Worm (Caenorhabditis elegans) whole organism, midembryonic: ENCODE data around the gene shw-1.

ENCODE experiments used
- T22C8.4 ChIP-seq: fragments of 200-800 bp; sonication (Bioruptor generic); IDR thresholded peaks from 2 replicates; pipeline ENCODE4 v1.3.6; 2022; ENCODE audit warnings: missing genetic modification characterization, missing compliant biosample characterization
- cog-1 ChIP-seq: sonication (generic microtip); optimal IDR thresholded peaks from 2 replicates; lab custom pipeline; 2016; ENCODE audit warnings: missing genetic modification characterization, missing compliant biosample characterization
- flt-1 ChIP-seq: fragments of 200-800 bp; sonication (Bioruptor generic); IDR thresholded peaks from 2 replicates; pipeline ENCODE4 v1.3.6; 2022; ENCODE audit warnings: missing genetic modification characterization, missing compliant biosample characterization
- klf-2 ChIP-seq: fragments of 200-800 bp; sonication (Bioruptor generic); conservative IDR thresholded peaks from 2 replicates; pipeline ENCODE4 v1.3.6; 2022; ENCODE audit warnings: missing genetic modification reagents, missing genetic modification characterization, missing compliant biosample characterization
- med-1 ChIP-seq: sonication (generic microtip); optimal IDR thresholded peaks from 2 replicates; lab custom pipeline; 2017; ENCODE audit warnings: missing genetic modification characterization, mild to moderate bottlenecking, missing compliant biosample characterization, antibody characterized with exemption, missing genetic modification reagents; ENCODE audit not compliant: insufficient read depth
- ref-1 ChIP-seq: fragments of 200-800 bp; sonication (Bioruptor generic); conservative IDR thresholded peaks from 2 replicates; pipeline ENCODE4 v1.3.6; 2022; ENCODE audit warnings: missing genetic modification reagents, missing genetic modification characterization, missing compliant biosample characterization
- tab-1 ChIP-seq: fragments of 200-800 bp; sonication (Bioruptor generic); IDR thresholded peaks from 2 replicates; pipeline ENCODE4 v1.3.6; 2022; ENCODE audit warnings: missing genetic modification characterization, missing compliant biosample characterization
- ztf-23 ChIP-seq: fragments of 200-800 bp; sonication (Bioruptor generic); IDR thresholded peaks from 2 replicates; pipeline ENCODE4 v1.3.6; 2022; ENCODE audit warnings: missing genetic modification reagents, missing genetic modification characterization, missing compliant biosample characterization
- ztf-29 ChIP-seq: fragments of 200-800 bp; sonication (Bioruptor generic); IDR thresholded peaks from 2 replicates; pipeline ENCODE4 v1.3.6; 2022; ENCODE audit warnings: missing genetic modification reagents, missing genetic modification characterization, missing compliant biosample characterization

Gene shw-1

ce11 chrII:8269351-8269750 lies 51.9 kb downstream of the shw-1 start, which contains the start of gene K01C8.2:
TSS of gene K01C8.2 (minus strand) at chrII:8269451.
- TF ChIP-seq ztf-23, result no peak
- no peak for TF ChIP-seq ref-1
- TF ChIP-seq klf-2 (GFP tag; lab: Robert Waterston, UW), result no peak
- no peak for TF ChIP-seq med-1 (GFP tag; lab: Kevin White, UChicago)
- TF ChIP-seq tab-1 (GFP tag; lab: Robert Waterston, UW), result no peak
- no peak for TF ChIP-seq T22C8.4
- TF ChIP-seq ztf-29 (GFP tag; lab: Robert Waterston, UW), result no peak
- no peak for TF ChIP-seq flt-1 (GFP tag; lab: Robert Waterston, UW)
- TF ChIP-seq cog-1 (tag; lab: Kevin White, UChicago), result no peak

DNA sequence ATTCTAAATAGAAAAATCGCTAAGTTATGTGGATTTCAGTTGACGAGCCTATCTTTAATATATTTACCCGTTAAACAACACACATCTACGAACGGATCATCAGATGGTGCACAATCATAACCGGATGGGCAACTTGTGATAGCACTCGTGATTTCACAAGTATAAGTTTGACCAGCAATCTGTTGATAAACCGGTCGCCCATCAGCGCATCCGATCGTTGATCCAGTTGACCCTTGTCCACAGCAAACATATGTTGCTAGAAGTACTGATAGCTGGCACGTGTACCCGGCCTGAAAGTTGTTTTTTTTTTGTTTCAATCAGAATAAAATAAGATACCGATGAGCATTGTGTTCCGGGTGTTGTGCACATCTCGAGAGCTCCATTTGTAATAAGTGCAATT lies 53.6 kb downstream of the shw-1 start:
- TF ChIP-seq med-1 (GFP tag; lab: Kevin White, UChicago) (no peak), cog-1 (tag; lab: Kevin White, UChicago) (no peak), tab-1 (GFP tag; lab: Robert Waterston, UW) (no peak), ref-1 (no peak), ztf-29 (GFP tag; lab: Robert Waterston, UW) (no peak), ztf-23 (no peak), klf-2 (GFP tag; lab: Robert Waterston, UW) (no peak), flt-1 (GFP tag; lab: Robert Waterston, UW) (no peak), T22C8.4 (no peak)

DNA sequence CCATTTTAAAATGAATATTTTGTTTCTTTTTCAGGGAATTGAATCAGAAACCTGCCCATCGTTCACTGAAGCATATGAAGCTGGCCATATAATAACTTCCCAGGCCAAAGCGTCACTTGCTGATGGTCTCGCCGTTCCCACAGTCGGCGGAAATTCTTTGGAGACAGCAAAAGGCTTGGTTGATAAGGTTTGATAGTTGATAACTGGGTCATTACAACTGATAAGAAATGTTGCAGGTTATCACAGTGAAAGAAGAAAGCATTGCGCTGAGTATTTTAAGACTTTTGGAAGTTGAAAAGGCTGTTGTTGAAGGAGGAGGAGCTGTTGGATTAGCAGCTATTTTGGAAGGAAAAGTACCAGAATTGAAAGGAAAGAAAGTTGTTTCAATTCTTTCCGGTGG lies 54.7 kb downstream of the shw-1 start:
- TF ChIP-seq cog-1 (tag; lab: Kevin White, UChicago) (no peak), tab-1 (GFP tag; lab: Robert Waterston, UW) (no peak), klf-2 (GFP tag; lab: Robert Waterston, UW) (no peak), flt-1 (GFP tag; lab: Robert Waterston, UW) (no peak), ztf-29 (GFP tag; lab: Robert Waterston, UW) (no peak), ztf-23 (no peak), ref-1 (no peak), T22C8.4 (no peak), med-1 (GFP tag; lab: Kevin White, UChicago) (no peak)

DNA sequence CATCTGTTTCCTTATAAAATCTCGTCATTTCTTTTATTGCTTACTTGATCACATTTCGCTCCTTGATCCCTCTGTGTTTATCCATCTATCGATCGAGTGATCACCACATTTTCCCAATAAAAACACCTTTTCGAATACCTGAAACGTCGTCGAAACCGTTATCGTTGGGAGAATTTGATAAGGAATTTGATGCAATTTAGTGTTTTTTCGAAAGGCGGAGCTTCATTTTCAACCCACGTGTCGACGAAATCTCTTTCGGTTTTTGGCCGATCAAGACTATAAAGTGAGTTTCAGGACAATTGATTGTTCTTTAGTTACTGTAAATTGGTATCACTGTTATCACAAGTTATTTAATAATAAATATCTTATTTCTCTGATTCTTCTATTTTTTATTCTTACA lies 56.7 kb downstream of the shw-1 start, which contains the start of gene srdh-1:
srdh-1 (plus strand) TSS at position 43 of the 400 bp plus-strand sequence.
- TF ChIP-seq med-1 (GFP tag; lab: Kevin White, UChicago) (no peak), flt-1 (GFP tag; lab: Robert Waterston, UW) (no peak), cog-1 (tag; lab: Kevin White, UChicago) (no peak), T22C8.4 (no peak), ztf-29 (GFP tag; lab: Robert Waterston, UW) (no peak), klf-2 (GFP tag; lab: Robert Waterston, UW) (no peak), ztf-23 (no peak), tab-1 (GFP tag; lab: Robert Waterston, UW) (no peak), ref-1 (no peak)

DNA sequence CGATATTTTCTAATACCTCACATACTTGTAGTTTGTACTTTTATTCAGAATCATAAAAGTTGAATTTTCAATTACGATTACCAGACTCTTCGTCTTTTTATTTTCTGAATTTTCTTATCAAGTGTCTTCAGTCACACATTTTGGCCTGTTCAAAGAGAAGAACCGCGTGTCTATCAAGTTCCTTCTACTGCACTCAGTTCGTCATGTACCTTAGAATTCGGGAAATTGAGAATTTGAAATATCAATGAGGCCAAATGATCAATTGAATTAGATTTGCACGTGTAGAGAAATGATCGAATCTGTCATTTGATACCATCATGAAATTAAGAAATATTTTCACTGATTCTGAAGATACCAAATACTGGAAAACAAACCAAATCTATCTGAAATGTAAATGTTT lies 57.7 kb downstream of the shw-1 start:
- TF ChIP-seq ref-1 (no peak), ztf-23 (no peak), flt-1 (GFP tag; lab: Robert Waterston, UW) (no peak)

DNA sequence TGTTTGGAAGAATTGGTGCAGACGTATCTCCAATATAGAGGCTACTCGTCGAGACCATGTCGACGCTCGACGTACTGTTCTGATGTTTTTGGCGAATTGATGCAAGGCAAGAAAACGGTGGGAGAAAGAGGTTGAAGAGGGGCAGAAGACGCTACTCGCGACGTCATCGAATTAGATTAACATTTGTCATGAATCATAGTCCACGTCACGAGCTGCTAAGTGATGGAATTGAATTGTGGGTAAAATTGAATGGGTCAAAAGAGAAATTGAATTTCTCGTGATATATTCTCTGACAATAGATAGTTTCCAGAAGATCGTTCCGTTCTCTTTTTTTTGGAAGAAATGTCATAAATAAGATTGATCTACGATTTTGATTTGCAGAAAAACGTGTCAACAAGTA lies 61.6 kb downstream of the shw-1 start:
- TF ChIP-seq ref-1 (no peak), ztf-23 (no peak), med-1 (GFP tag; lab: Kevin White, UChicago) (no peak), cog-1 (tag; lab: Kevin White, UChicago) (no peak)

ce11 chrII:8259038-8259437 lies 62.2 kb downstream of the shw-1 start, which contains the start of gene F35C11.6:
TSS of gene F35C11.6 (minus strand) at chrII:8259138.
- TF ChIP-seq cog-1 (tag; lab: Kevin White, UChicago) (no peak), flt-1 (GFP tag; lab: Robert Waterston, UW) (no peak), ztf-23 (no peak), ztf-29 (GFP tag; lab: Robert Waterston, UW) (no peak), T22C8.4 (no peak), ref-1 (no peak), med-1 (GFP tag; lab: Kevin White, UChicago) (no peak), klf-2 (GFP tag; lab: Robert Waterston, UW) (no peak), tab-1 (GFP tag; lab: Robert Waterston, UW) (no peak)

ce11 chrII:8256013-8256412 lies 65.3 kb downstream of the shw-1 start, which contains the start of gene F35C11.7:
TSS of gene F35C11.7 (plus strand) at chrII:8256313.
- TF ChIP-seq ztf-23 (no peak), T22C8.4 (no peak), ref-1 (no peak), med-1 (GFP tag; lab: Kevin White, UChicago) (no peak), cog-1 (tag; lab: Kevin White, UChicago) (no peak)
